Worm (Caenorhabditis elegans): ENCODE data around the gene C05C8.8.
"Not testable (repeated sequence)": the region's sequence is repeated elsewhere in the genome, so short reads cannot be mapped to it uniquely, and the experiment has no call there.

Gene C05C8.8

ce11 chrV:7255095-7255494, at the start of gene C05C8.8:
TSS of gene C05C8.8 (minus strand) at chrV:7255195.
- no peak for TF ChIP-seq ceh-13 (GFP tag; optimal IDR thresholded peaks at IDR 0.05)
- no peak for TF ChIP-seq pes-1 (GFP tag; IDR thresholded peaks at IDR 0.05)
- no peak for TF ChIP-seq ets-7 (tag; optimal IDR thresholded peaks at IDR 0.05)
- TF ChIP-seq ama-1 (optimal IDR thresholded peaks at IDR 0.05) = no peak
- TF ChIP-seq hmg-4 (GFP tag; optimal IDR thresholded peaks at IDR 0.05) = no peak
- TF ChIP-seq tra-4 (tag; optimal IDR thresholded peaks at IDR 0.05) = no peak
- no peak for TF ChIP-seq hnd-1 (tag; optimal IDR thresholded peaks at IDR 0.05)
- no peak for TF ChIP-seq B0310.2 (tag; optimal IDR thresholded peaks at IDR 0.05)
- no peak for TF ChIP-seq hmbx-1 (tag; optimal IDR thresholded peaks at IDR 0.05)
- no peak for TF ChIP-seq tbx-37 (GFP tag; conservative IDR thresholded peaks at IDR 0.05)
- no peak for TF ChIP-seq flt-1 (GFP tag; IDR thresholded peaks at IDR 0.05)
- TF ChIP-seq tbx-11 (GFP tag; IDR thresholded peaks at IDR 0.05) = no peak
- TF ChIP-seq ceh-36 (tag; optimal IDR thresholded peaks at IDR 0.05) = no peak
- no peak for TF ChIP-seq F13C5.2 (tag; optimal IDR thresholded peaks at IDR 0.05)
- TF ChIP-seq aly-1 (tag; optimal IDR thresholded peaks at IDR 0.05) = no peak
- TF ChIP-seq sea-1 (GFP tag; conservative IDR thresholded peaks at IDR 0.05) = no peak
- TF ChIP-seq scrt-1 (GFP tag; IDR thresholded peaks at IDR 0.05) = no peak

- TF ChIP-seq ets-7, hnd-1, B0310.2 (tag; optimal IDR thresholded peaks at IDR 0.05): not testable (repeated sequence)
Measured at ce11 chrV:7304506-7304905, 49.5 kb upstream of the C05C8.8 start, which contains the start of gene F07G11.2. TSS of gene F07G11.2 (plus strand) at chrV:7304806.

- TF ChIP-seq scrt-1 (GFP tag; IDR thresholded peaks at IDR 0.05) (no peak), ama-1 (optimal IDR thresholded peaks at IDR 0.05) (no peak), sea-1 (GFP tag; conservative IDR thresholded peaks at IDR 0.05) (no peak), hnd-1 (tag; optimal IDR thresholded peaks at IDR 0.05) (no peak), B0310.2 (tag; optimal IDR thresholded peaks at IDR 0.05) (no peak), tra-4 (tag; optimal IDR thresholded peaks at IDR 0.05) (no peak), ets-7 (tag; optimal IDR thresholded peaks at IDR 0.05) (no peak), pes-1 (GFP tag; IDR thresholded peaks at IDR 0.05) (no peak), aly-1 (tag; optimal IDR thresholded peaks at IDR 0.05) (no peak), hmbx-1 (tag; optimal IDR thresholded peaks at IDR 0.05) (no peak)
Measured at ce11 chrV:7298463-7298862, 43.5 kb upstream of the C05C8.8 start, which contains the start of gene F07G11.3. TSS of gene F07G11.3 (plus strand) at chrV:7298763.

- TF ChIP-seq ama-1 (optimal IDR thresholded peaks at IDR 0.05) (no peak), tbx-11 (GFP tag; IDR thresholded peaks at IDR 0.05) (no peak), hnd-1 (tag; optimal IDR thresholded peaks at IDR 0.05) (no peak), B0310.2 (tag; optimal IDR thresholded peaks at IDR 0.05) (no peak), aly-1 (tag; optimal IDR thresholded peaks at IDR 0.05) (no peak), ets-7 (tag; optimal IDR thresholded peaks at IDR 0.05) (no peak), pes-1 (GFP tag; IDR thresholded peaks at IDR 0.05) (no peak), hmg-4 (GFP tag; optimal IDR thresholded peaks at IDR 0.05) (no peak), ceh-13 (GFP tag; optimal IDR thresholded peaks at IDR 0.05) (no peak), ceh-36 (tag; optimal IDR thresholded peaks at IDR 0.05) (no peak), tbx-37 (GFP tag; conservative IDR thresholded peaks at IDR 0.05) (no peak), tra-4 (tag; optimal IDR thresholded peaks at IDR 0.05) (no peak), F13C5.2 (tag; optimal IDR thresholded peaks at IDR 0.05) (no peak)
Measured at ce11 chrV:7297263-7297662, 42.3 kb upstream of the C05C8.8 start, which contains the start of gene srj-32. TSS of gene srj-32 (minus strand) at chrV:7297363.

ce11 chrV:7295270-7295669, 40.3 kb upstream of the C05C8.8 start, which contains the start of gene F07G11.4:
TSS of gene F07G11.4 (minus strand) at chrV:7295370.
- TF ChIP-seq tbx-37 (GFP tag; conservative IDR thresholded peaks at IDR 0.05) = no peak
- no peak for TF ChIP-seq tbx-11 (GFP tag; IDR thresholded peaks at IDR 0.05)
- no peak for TF ChIP-seq hmg-4 (GFP tag; optimal IDR thresholded peaks at IDR 0.05)
- no peak for TF ChIP-seq B0310.2 (tag; optimal IDR thresholded peaks at IDR 0.05)
- no peak for TF ChIP-seq F13C5.2 (tag; optimal IDR thresholded peaks at IDR 0.05)
- TF ChIP-seq tra-4 (tag; optimal IDR thresholded peaks at IDR 0.05) = no peak
- no peak for TF ChIP-seq ceh-13 (GFP tag; optimal IDR thresholded peaks at IDR 0.05)
- TF ChIP-seq ceh-36 (tag; optimal IDR thresholded peaks at IDR 0.05) = no peak
- no peak for TF ChIP-seq aly-1 (tag; optimal IDR thresholded peaks at IDR 0.05)
- TF ChIP-seq ets-7 (tag; optimal IDR thresholded peaks at IDR 0.05) = no peak
- no peak for TF ChIP-seq ama-1 (optimal IDR thresholded peaks at IDR 0.05)
- no peak for TF ChIP-seq hnd-1 (tag; optimal IDR thresholded peaks at IDR 0.05)
- TF ChIP-seq flt-1 (GFP tag; IDR thresholded peaks at IDR 0.05) = no peak
- no peak for TF ChIP-seq sea-1 (GFP tag; conservative IDR thresholded peaks at IDR 0.05)
- TF ChIP-seq pes-1 (GFP tag; IDR thresholded peaks at IDR 0.05) = no peak
- TF ChIP-seq scrt-1 (GFP tag; IDR thresholded peaks at IDR 0.05) = no peak
- no peak for TF ChIP-seq hmbx-1 (tag; optimal IDR thresholded peaks at IDR 0.05)

- TF ChIP-seq ceh-36 (tag; optimal IDR thresholded peaks at IDR 0.05) (no peak), hmg-4 (GFP tag; optimal IDR thresholded peaks at IDR 0.05) (no peak), F13C5.2 (tag; optimal IDR thresholded peaks at IDR 0.05) (no peak), ets-7 (tag; optimal IDR thresholded peaks at IDR 0.05) (no peak), hmbx-1 (tag; optimal IDR thresholded peaks at IDR 0.05) (no peak), hnd-1 (tag; optimal IDR thresholded peaks at IDR 0.05) (no peak), aly-1 (tag; optimal IDR thresholded peaks at IDR 0.05) (no peak), ceh-13 (GFP tag; optimal IDR thresholded peaks at IDR 0.05) (no peak), scrt-1 (GFP tag; IDR thresholded peaks at IDR 0.05) (no peak), B0310.2 (tag; optimal IDR thresholded peaks at IDR 0.05) (no peak), tbx-11 (GFP tag; IDR thresholded peaks at IDR 0.05) (no peak), tbx-37 (GFP tag; conservative IDR thresholded peaks at IDR 0.05) (no peak), tra-4 (tag; optimal IDR thresholded peaks at IDR 0.05) (no peak), flt-1 (GFP tag; IDR thresholded peaks at IDR 0.05) (no peak), sea-1 (GFP tag; conservative IDR thresholded peaks at IDR 0.05) (no peak), pes-1 (GFP tag; IDR thresholded peaks at IDR 0.05) (no peak)
Measured at ce11 chrV:7288699-7289098, 33.7 kb upstream of the C05C8.8 start, which contains the start of gene C13A2.1. TSS of gene C13A2.1 (plus strand) at chrV:7288999.

- TF ChIP-seq sea-1 (GFP tag; conservative IDR thresholded peaks at IDR 0.05) = no peak
- TF ChIP-seq ama-1 (optimal IDR thresholded peaks at IDR 0.05) = no peak
Measured at ce11 chrV:7282037-7282436, 27.0 kb upstream of the C05C8.8 start, which contains the start of gene C13A2.3. TSS of gene C13A2.3 (plus strand) at chrV:7282337.

All from whole organism, early embryonic.